Fruit fly (Drosophila melanogaster): ENCODE results near the gene CG3091.

dm6 chrX:2288327-2288726 lies 34.3 kb upstream of the CG3091 start:
- TF ChIP-seq CG12768 (GFP tag; optimal IDR thresholded peaks at IDR 0.05) (no peak), pad (GFP tag; optimal IDR thresholded peaks at IDR 0.05) (no peak), Mnt (GFP tag; optimal IDR thresholded peaks at IDR 0.05) (no peak), kay (GFP tag; ENCODE audit: borderline replicate concordance) (no peak), CG7101 (tag; optimal IDR thresholded peaks at IDR 0.05) (no peak), toe (GFP tag; optimal IDR thresholded peaks at IDR 0.05) (no peak), ovo (GFP tag; optimal IDR thresholded peaks at IDR 0.05) (no peak), cic (GFP tag; optimal IDR thresholded peaks at IDR 0.05) (no peak), CG7045 (GFP tag; optimal IDR thresholded peaks at IDR 0.05) (no peak), Clk (GFP tag; optimal IDR thresholded peaks at IDR 0.05) (no peak), Crg-1 (GFP tag; optimal IDR thresholded peaks at IDR 0.05) (no peak)
